Worm (Caenorhabditis elegans) whole organism, young adult: Measurements from ENCODE around the gene C56G2.5.

Experiments used
- B0035.1 ChIP-seq: sonication (generic microtip); optimal IDR thresholded peaks from 2 replicates; lab custom pipeline; 2016; ENCODE audit warnings: missing genetic modification characterization, mild to moderate bottlenecking, missing compliant biosample characterization, missing genotype, missing genetic modification reagents
- C17E4.6 ChIP-seq: fragments of 200-800 bp; sonication (Bioruptor generic); IDR thresholded peaks from 2 replicates; pipeline ENCODE4 v1.3.6; 2022; ENCODE audit warnings: missing genetic modification reagents, missing genetic modification characterization, missing compliant biosample characterization
- F10E7.11 ChIP-seq: sonication (generic microtip); optimal IDR thresholded peaks from 2 replicates; lab custom pipeline; 2017; ENCODE audit warnings: mild to moderate bottlenecking, missing genetic modification characterization, moderate library complexity, missing compliant biosample characterization
- K11D2.4 ChIP-seq: fragments of 200-800 bp; sonication (Bioruptor generic); IDR thresholded peaks from 2 replicates; pipeline ENCODE4 v1.3.6; 2022; ENCODE audit warnings: missing genetic modification reagents, missing genetic modification characterization, missing compliant biosample characterization
- T07F8.4 ChIP-seq: sonication (generic microtip); optimal IDR thresholded peaks from 2 replicates; lab custom pipeline; 2016; ENCODE audit warnings: mild to moderate bottlenecking, missing genetic modification characterization, moderate library complexity, missing compliant biosample characterization
- Y53F4B.3 ChIP-seq: fragments of 200-800 bp; sonication (Bioruptor generic); IDR thresholded peaks from 2 replicates; pipeline ENCODE4 v1.3.6; 2022; ENCODE audit warnings: missing genetic modification reagents, missing genetic modification characterization, missing compliant biosample characterization
- Y53G8AR.9 ChIP-seq: fragments of 200-800 bp; sonication (Bioruptor generic); conservative IDR thresholded peaks from 2 replicates; pipeline ENCODE4 v1.3.6; 2022; ENCODE audit warnings: missing genetic modification reagents, missing genetic modification characterization, missing compliant biosample characterization
- Y79H2A.3 ChIP-seq: fragments of 200-800 bp; sonication (Bioruptor generic); conservative IDR thresholded peaks from 2 replicates; pipeline ENCODE4 v1.3.6; 2022; ENCODE audit warnings: missing genetic modification reagents, missing genetic modification characterization, missing compliant biosample characterization
- ZK185.1 ChIP-seq: sonication (generic microtip); optimal IDR thresholded peaks from 2 replicates; lab custom pipeline; 2016; ENCODE audit warnings: mild to moderate bottlenecking, missing genetic modification characterization, missing compliant biosample characterization; ENCODE audit not compliant: poor library complexity, severe bottlenecking
- akir-1 ChIP-seq: fragments of 200-800 bp; sonication (Bioruptor generic); optimal IDR thresholded peaks from 2 replicates; lab custom pipeline; 2018; ENCODE audit warnings: mild to moderate bottlenecking, missing genetic modification characterization, moderate library complexity, missing compliant biosample characterization
- aptf-2 ChIP-seq: fragments of 200-800 bp; sonication (Bioruptor generic); conservative IDR thresholded peaks from 2 replicates; pipeline ENCODE4 v1.3.6; 2022; ENCODE audit warnings: missing genetic modification reagents, missing genetic modification characterization, missing compliant biosample characterization
- attf-6 ChIP-seq: fragments of 200-800 bp; sonication (Bioruptor generic); IDR thresholded peaks from 2 replicates; pipeline ENCODE4 v1.3.6; 2022; ENCODE audit warnings: missing genetic modification reagents, missing genetic modification characterization, missing compliant biosample characterization
- cebp-1 ChIP-seq, 2 experiments: fragments of 200-800 bp in 1 of 2; sonication (Bioruptor generic) in 1 of 2; sonication (generic microtip) in 1 of 2; IDR thresholded peaks in 1 of 2; optimal IDR thresholded peaks in 1 of 2; 2 replicates each; pipeline versions ENCODE4 v1.3.6 to Lab custom; 2017 to 2022; ENCODE audit warnings: missing compliant biosample characterization in 2 of 2, missing genetic modification characterization in 2 of 2, mild to moderate bottlenecking in 1 of 2, missing genetic modification reagents in 1 of 2, moderate library complexity in 1 of 2
- dox-1 ChIP-seq: fragments of 200-800 bp; sonication (Bioruptor generic); IDR thresholded peaks from 2 replicates; pipeline ENCODE4 v1.3.6; 2022; ENCODE audit warnings: missing genetic modification reagents, missing genetic modification characterization, missing compliant biosample characterization
- dpff-1 ChIP-seq: sonication (generic microtip); optimal IDR thresholded peaks from 2 replicates; lab custom pipeline; 2017; ENCODE audit warnings: mild to moderate bottlenecking, missing genetic modification characterization, missing compliant biosample characterization
- egl-44 ChIP-seq: fragments of 200-800 bp; sonication (Bioruptor generic); IDR thresholded peaks from 2 replicates; pipeline ENCODE4 v1.3.6; 2022; ENCODE audit warnings: missing genetic modification reagents, missing genetic modification characterization, missing compliant biosample characterization
- lag-1 ChIP-seq: fragments of 200-800 bp; sonication (Bioruptor generic); IDR thresholded peaks from 2 replicates; pipeline ENCODE4 v1.3.6; 2022; ENCODE audit warnings: missing genetic modification reagents, missing genetic modification characterization, missing compliant biosample characterization
- lin-26 ChIP-seq: fragments of 200-800 bp; sonication (Bioruptor generic); IDR thresholded peaks from 2 replicates; pipeline ENCODE4 v1.3.6; 2022; ENCODE audit warnings: missing genetic modification reagents, missing genetic modification characterization, missing compliant biosample characterization
- lsl-1 ChIP-seq: fragments of 200-800 bp; sonication (Bioruptor generic); optimal IDR thresholded peaks from 2 replicates; lab custom pipeline; 2018; ENCODE audit warnings: mild to moderate bottlenecking, missing genetic modification characterization, moderate library complexity, missing compliant biosample characterization
- lsy-27 ChIP-seq: sonication (generic microtip); optimal IDR thresholded peaks from 2 replicates; lab custom pipeline; 2017; ENCODE audit warnings: missing genetic modification characterization, mild to moderate bottlenecking, missing compliant biosample characterization, antibody characterized with exemption, missing genotype, borderline replicate concordance; ENCODE audit not compliant: insufficient read depth
- mel-28 ChIP-seq: sonication (generic microtip); optimal IDR thresholded peaks from 2 replicates; lab custom pipeline; 2016; ENCODE audit warnings: borderline replicate concordance, mild to moderate bottlenecking, missing genetic modification characterization, missing compliant biosample characterization
- mes-4 ChIP-seq: sonication (generic microtip); optimal IDR thresholded peaks from 2 replicates; lab custom pipeline; 2016; ENCODE audit warnings: missing genotype, missing genetic modification characterization, missing compliant biosample characterization
- nfya-1 ChIP-seq: sonication (generic microtip); optimal IDR thresholded peaks from 2 replicates; lab custom pipeline; 2017; ENCODE audit warnings: antibody characterized with exemption, missing compliant biosample characterization, missing genetic modification characterization, borderline replicate concordance; ENCODE audit not compliant: insufficient read depth
- nhr-179 ChIP-seq: sonication (generic microtip); optimal IDR thresholded peaks from 2 replicates; lab custom pipeline; 2016; ENCODE audit warnings: mild to moderate bottlenecking, missing genetic modification characterization, missing compliant biosample characterization
- nhr-90 ChIP-seq: sonication (generic microtip); optimal IDR thresholded peaks from 2 replicates; lab custom pipeline; 2016; ENCODE audit warnings: missing genotype, mild to moderate bottlenecking, missing genetic modification characterization, missing compliant biosample characterization
- rec-8 ChIP-seq, 2 experiments: sonication (generic microtip); optimal IDR thresholded peaks; 2 replicates each; lab custom pipeline; 2016; ENCODE audit warnings: mild to moderate bottlenecking in 2 of 2, missing genetic modification characterization in 2 of 2, missing genetic modification reagents in 2 of 2, missing genotype in 2 of 2, missing biosample characterization in 1 of 2, missing compliant biosample characterization in 1 of 2, moderate library complexity in 1 of 2
- sdz-38 ChIP-seq: sonication (generic microtip); optimal IDR thresholded peaks from 2 replicates; lab custom pipeline; 2016; ENCODE audit warnings: missing genotype, missing genetic modification characterization, missing compliant biosample characterization
- sea-2 ChIP-seq: fragments of 200-800 bp; sonication (Bioruptor generic); IDR thresholded peaks from 2 replicates; pipeline ENCODE4 v1.3.6; 2022; ENCODE audit warnings: missing genetic modification characterization, missing compliant biosample characterization
- snpc-1.1 ChIP-seq: sonication (generic microtip); optimal IDR thresholded peaks from 2 replicates; lab custom pipeline; 2017; ENCODE audit warnings: missing genetic modification characterization, mild to moderate bottlenecking, missing compliant biosample characterization, antibody characterized with exemption, moderate library complexity, missing genotype, missing genetic modification reagents; ENCODE audit not compliant: insufficient read depth
- tbx-9 ChIP-seq: sonication (generic microtip); optimal IDR thresholded peaks from 2 replicates; lab custom pipeline; 2016; ENCODE audit warnings: borderline replicate concordance, missing genetic modification characterization, inconsistent platforms, missing compliant biosample characterization
- tlf-1 ChIP-seq: fragments of 200-800 bp; sonication (Bioruptor generic); optimal IDR thresholded peaks from 2 replicates; lab custom pipeline; 2018; ENCODE audit warnings: mild to moderate bottlenecking, missing genetic modification characterization, missing compliant biosample characterization
- unc-62 ChIP-seq: fragments of 150-350 bp; optimal IDR thresholded peaks from 2 replicates; lab custom pipeline; 2014; ENCODE audit warnings: missing biosample characterization, missing genetic modification reagents, missing genetic modification characterization
- xnd-1 ChIP-seq: sonication (generic microtip); optimal IDR thresholded peaks from 2 replicates; lab custom pipeline; 2016; ENCODE audit warnings: missing genotype, missing genetic modification reagents, missing genetic modification characterization, missing compliant biosample characterization
- zfh-2 ChIP-seq: fragments of 200-800 bp; sonication (Bioruptor generic); conservative IDR thresholded peaks from 2 replicates; pipeline ENCODE4 v1.3.6; 2022; ENCODE audit warnings: missing genetic modification reagents, missing genetic modification characterization, missing compliant biosample characterization

Gene C56G2.5

ce11 chrIII:6298131-6298530 lies 25.9 kb downstream of the C56G2.5 start, which contains the start of gene F47D12.3:
Gene F47D12.3, plus strand, starts transcription at chrIII:6298461.
- TF ChIP-seq attf-6 (no peak), sdz-38 (tag; lab: Kevin White, UChicago) (no peak), aptf-2 (no peak), C17E4.6 (GFP tag; lab: Robert Waterston, UW) (no peak), egl-44 (GFP tag; lab: Robert Waterston, UW) (no peak), sea-2 (GFP tag; lab: Robert Waterston, UW) (no peak), dox-1 (no peak), T07F8.4 (tag; lab: Kevin White, UChicago) (no peak), Y79H2A.3 (GFP tag; lab: Robert Waterston, UW) (no peak), Y53F4B.3 (GFP tag; lab: Robert Waterston, UW) (no peak), lin-26 (GFP tag; lab: Robert Waterston, UW) (no peak), akir-1 (no peak), cebp-1 (GFP tag; IDR thresholded peaks at IDR 0.05; lab: Robert Waterston, UW) (no peak), cebp-1 (tag; optimal IDR thresholded peaks at IDR 0.05; lab: Kevin White, UChicago) (no peak), ZK185.1 (no peak)

ce11 chrIII:6297599-6297998 lies 26.4 kb downstream of the C56G2.5 start:
- TF ChIP-seq mes-4 (tag; lab: Kevin White, UChicago) = no peak
- no peak for TF ChIP-seq K11D2.4
- no peak for TF ChIP-seq unc-62 (GFP tag; lab: Kevin White, UChicago)
- TF ChIP-seq lsy-27 = no peak
- TF ChIP-seq, all 124 proteins: peak for 0

DNA sequence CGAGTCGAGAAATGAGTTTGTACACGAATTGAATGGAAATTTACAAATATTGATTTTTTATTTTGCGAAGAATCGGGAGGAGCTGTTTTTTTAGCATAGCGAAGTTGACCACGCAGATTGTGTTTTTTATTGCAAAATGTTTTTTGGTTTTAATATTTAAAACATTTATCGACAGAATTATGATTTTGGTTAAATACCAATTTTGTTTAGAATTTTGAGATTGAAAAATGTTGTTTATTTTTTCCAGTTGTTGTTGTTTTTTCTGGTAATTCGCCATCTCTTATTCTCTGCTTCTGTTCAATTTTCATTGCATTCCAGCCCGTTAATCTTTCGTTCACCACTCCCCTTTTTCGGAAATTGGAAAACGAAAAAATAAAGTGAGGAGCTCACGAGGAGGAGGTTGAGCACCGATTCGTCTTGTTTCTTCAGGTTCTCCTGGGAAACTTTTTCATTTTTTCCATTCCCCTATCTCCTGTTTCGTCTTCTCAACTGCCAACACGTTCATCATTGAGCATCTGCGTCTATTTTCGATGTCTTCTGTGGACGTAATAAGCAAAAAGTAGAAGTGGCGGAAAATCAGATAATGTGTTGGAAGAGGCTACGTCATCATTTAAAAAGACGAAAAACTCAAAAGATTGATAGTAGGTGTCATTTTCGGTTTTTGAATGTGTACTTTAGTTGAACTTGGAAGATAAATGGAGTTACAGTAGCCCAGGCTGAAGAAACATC lies 27.9 kb downstream of the C56G2.5 start, which contains the start of gene F47D12.7:
F47D12.7 (minus strand) TSS at position 51 of the 729 bp plus-strand sequence.
- no peak for TF ChIP-seq F10E7.11 (tag; lab: Kevin White, UChicago)
- no peak for TF ChIP-seq lag-1
- TF ChIP-seq nfya-1 (tag; lab: Kevin White, UChicago) = no peak
- TF ChIP-seq nhr-90 (tag; lab: Kevin White, UChicago) = no peak
- no peak for TF ChIP-seq nhr-179
- no peak for TF ChIP-seq lsl-1 (GFP tag; lab: Kevin White, UChicago)
- no peak for TF ChIP-seq snpc-1.1 (tag; lab: Kevin White, UChicago)
- no peak for TF ChIP-seq tbx-9
- no peak for TF ChIP-seq dpff-1 (tag; lab: Kevin White, UChicago)
- no peak for TF ChIP-seq Y53G8AR.9 (GFP tag; lab: Robert Waterston, UW)
- no peak for TF ChIP-seq xnd-1 (tag; lab: Kevin White, UChicago)
- TF ChIP-seq zfh-2 (GFP tag; lab: Robert Waterston, UW) = no peak
- TF ChIP-seq lin-26 (GFP tag; lab: Robert Waterston, UW) = no peak
- TF ChIP-seq rec-8 (tag; optimal IDR thresholded peaks at IDR 0.05; lab: Kevin White, UChicago) = no peak
- no peak for TF ChIP-seq tlf-1 (GFP tag; lab: Kevin White, UChicago)
- TF ChIP-seq mel-28 (tag; lab: Kevin White, UChicago) = no peak
- no peak for TF ChIP-seq dox-1
- no peak for TF ChIP-seq B0035.1 (tag; lab: Kevin White, UChicago)
